Fruit fly (Drosophila melanogaster): ENCODE data around the gene Ag5r.

Gene Ag5r

DNA sequence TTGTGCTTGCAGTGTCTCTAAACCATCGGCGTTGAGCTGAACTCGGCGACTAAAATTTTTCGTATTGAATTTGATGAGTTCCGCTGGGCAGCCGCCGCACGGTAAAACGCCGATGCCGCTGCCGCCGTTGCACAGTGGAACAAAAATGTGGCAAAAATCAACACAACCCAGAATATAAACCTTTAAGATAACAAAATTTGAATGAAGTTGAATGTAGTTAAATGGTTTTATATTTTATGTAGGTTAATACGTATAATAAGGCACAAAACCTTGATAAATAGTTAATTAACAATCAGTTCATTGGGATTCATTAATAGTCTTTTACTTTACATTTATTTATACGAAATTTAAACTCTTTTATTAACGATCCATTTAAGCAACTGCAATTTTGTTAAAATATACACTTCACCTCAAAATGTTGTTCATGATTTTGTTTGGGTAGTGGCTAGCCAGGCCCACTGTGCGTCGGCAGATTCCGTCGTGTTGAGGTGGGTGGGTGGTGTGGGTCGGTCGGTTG, 20.6 kb downstream of the Ag5r start, which contains the start of gene CG15890 (continued):
- TF ChIP-seq BtbVII (GFP tag; optimal IDR thresholded peaks at IDR 0.05) (peak; percentile 64), scrt (GFP tag; optimal IDR thresholded peaks at IDR 0.05) (peak; percentile 2), CG30431 (GFP tag; optimal IDR thresholded peaks at IDR 0.05) (peak; percentile 40), CG6254 (GFP tag; optimal IDR thresholded peaks at IDR 0.05) (no peak), NC2β (GFP tag; optimal IDR thresholded peaks at IDR 0.05) (no peak), CG6791 (GFP tag; IDR thresholded peaks at IDR 0.05; ENCODE audit: partially characterized antibody) (no peak), Usf (GFP tag; optimal IDR thresholded peaks at IDR 0.05) (no peak), CG10147 (GFP tag; optimal IDR thresholded peaks at IDR 0.05) (peak; percentile 55), MBD-R2 (GFP tag; IDR thresholded peaks at IDR 0.05) (no peak), wor (GFP tag; IDR thresholded peaks at IDR 0.05) (0 out of 2 replicates have a peak, but pooled peaks have one; percentile 15), ATbp (GFP tag; optimal IDR thresholded peaks at IDR 0.05) (peak; percentile 64), psq (GFP tag; optimal IDR thresholded peaks at IDR 0.05) (no peak), da (GFP tag; optimal IDR thresholded peaks at IDR 0.05) (no peak), Atf3 (GFP tag; optimal IDR thresholded peaks at IDR 0.05) (no peak), MTF-1 (GFP tag; optimal IDR thresholded peaks at IDR 0.05; ENCODE audit: borderline replicate concordance) (no peak), CG9727 (GFP tag; optimal IDR thresholded peaks at IDR 0.05) (peak; percentile 63), slou (GFP tag; optimal IDR thresholded peaks at IDR 0.05) (no peak), chn (GFP tag; optimal IDR thresholded peaks at IDR 0.05) (peak; percentile 36), Sin3A (optimal IDR thresholded peaks at IDR 0.05) (no peak), ac (GFP tag; optimal IDR thresholded peaks at IDR 0.05) (no peak), ara (GFP tag; IDR thresholded peaks at IDR 0.05) (no peak), CG17359 (tag; optimal IDR thresholded peaks at IDR 0.05) (peak; percentile 53), H15 (GFP tag; IDR thresholded peaks at IDR 0.05) (no peak), seq (GFP tag; IDR thresholded peaks at IDR 0.05) (0 out of 2 replicates have a peak, but pooled peaks have one; percentile 31), CG3838 (GFP tag; optimal IDR thresholded peaks at IDR 0.05) (no peak), CG2199 (GFP tag; IDR thresholded peaks at IDR 0.05) (no peak), CG9797 (GFP tag; optimal IDR thresholded peaks at IDR 0.05) (no peak), hth (optimal IDR thresholded peaks at IDR 0.05) (no peak), CG7928 (GFP tag; optimal IDR thresholded peaks at IDR 0.05) (no peak), CG31365 (tag; optimal IDR thresholded peaks at IDR 0.05) (no peak), CG10209 (GFP tag; optimal IDR thresholded peaks at IDR 0.05) (peak; percentile 77), CG10543 (GFP tag; optimal IDR thresholded peaks at IDR 0.05) (peak; percentile 26), CrebB (tag; optimal IDR thresholded peaks at IDR 0.05) (no peak), CG10979 (tag; optimal IDR thresholded peaks at IDR 0.05) (peak; percentile 66), CG6689 (GFP tag; IDR thresholded peaks at IDR 0.05) (0 out of 2 replicates have a peak, but pooled peaks have one; percentile 54), repo (GFP tag; optimal IDR thresholded peaks at IDR 0.05) (no peak), slbo (GFP tag; IDR thresholded peaks at IDR 0.05) (0 out of 2 replicates have a peak, but pooled peaks have one; percentile 23), sob (GFP tag; IDR thresholded peaks at IDR 0.05) (peak; percentile 25; the same call in 1 of the 2 replicates), pho (GFP tag; optimal IDR thresholded peaks at IDR 0.05) (peak; percentile 6), odd (GFP tag; optimal IDR thresholded peaks at IDR 0.05) (peak; percentile 56), Xbp1 (GFP tag; optimal IDR thresholded peaks at IDR 0.05) (peak; percentile 52), inv (GFP tag; IDR thresholded peaks at IDR 0.05; ENCODE audit: partially characterized antibody) (no peak), h (optimal IDR thresholded peaks at IDR 0.05) (no peak), CG34376 (GFP tag; optimal IDR thresholded peaks at IDR 0.05) (no peak), gt (GFP tag; IDR thresholded peaks at IDR 0.05) (no peak), CG13296 (GFP tag; optimal IDR thresholded peaks at IDR 0.05) (peak; percentile 43), CG6765 (GFP tag; optimal IDR thresholded peaks at IDR 0.05) (no peak), chif (GFP tag; optimal IDR thresholded peaks at IDR 0.05) (peak; percentile 28 to 38), CHES-1-like (GFP tag; optimal IDR thresholded peaks at IDR 0.05) (no peak), oc (tag; optimal IDR thresholded peaks at IDR 0.05) (no peak), CG6654 (GFP tag; optimal IDR thresholded peaks at IDR 0.05) (peak; percentile 34), onecut (GFP tag; IDR thresholded peaks at IDR 0.05) (0 out of 2 replicates have a peak, but pooled peaks have one; percentile 11)
